Worm (Caenorhabditis elegans) whole organism, late embryonic: Measurements from ENCODE around the gene pgp-8.

ENCODE experiments used
- C08G9.2 ChIP-seq: sonication (generic microtip); optimal IDR thresholded peaks from 2 replicates; lab custom pipeline; 2016; ENCODE audit warnings: mild to moderate bottlenecking, missing genetic modification characterization, moderate library complexity, missing compliant biosample characterization
- F13H6.1 ChIP-seq: sonication (generic microtip); optimal IDR thresholded peaks from 2 replicates; lab custom pipeline; 2016; ENCODE audit warnings: missing genetic modification characterization, missing compliant biosample characterization
- K09A11.1 ChIP-seq: sonication (generic microtip); optimal IDR thresholded peaks from 2 replicates; lab custom pipeline; 2017; ENCODE audit warnings: antibody characterized with exemption, mild to moderate bottlenecking, missing genetic modification characterization, missing compliant biosample characterization; ENCODE audit not compliant: insufficient read depth
- Y22D7AL.16 ChIP-seq: sonication (generic microtip); optimal IDR thresholded peaks from 2 replicates; lab custom pipeline; 2016; ENCODE audit warnings: missing genetic modification characterization, missing compliant biosample characterization
- ahr-1 ChIP-seq: sonication (generic microtip); optimal IDR thresholded peaks from 2 replicates; lab custom pipeline; 2016; ENCODE audit warnings: missing genetic modification characterization, missing compliant biosample characterization
- ceh-18 ChIP-seq: sonication (generic microtip); optimal IDR thresholded peaks from 2 replicates; lab custom pipeline; 2016; ENCODE audit warnings: missing genetic modification characterization, missing compliant biosample characterization
- ceh-19 ChIP-seq: fragments of 200-800 bp; sonication (Bioruptor generic); optimal IDR thresholded peaks from 2 replicates; lab custom pipeline; 2018; ENCODE audit warnings: mild to moderate bottlenecking, missing genetic modification characterization, missing compliant biosample characterization
- ceh-2 ChIP-seq: sonication (generic microtip); optimal IDR thresholded peaks from 2 replicates; lab custom pipeline; 2016; ENCODE audit warnings: missing genotype, missing genetic modification characterization, missing compliant biosample characterization
- ceh-22 ChIP-seq: sonication (generic microtip); optimal IDR thresholded peaks from 2 replicates; lab custom pipeline; 2017; ENCODE audit warnings: missing biosample characterization, missing genetic modification characterization
- ceh-24 ChIP-seq: sonication (generic microtip); optimal IDR thresholded peaks from 2 replicates; lab custom pipeline; 2016; ENCODE audit warnings: mild to moderate bottlenecking, missing genetic modification characterization, missing compliant biosample characterization
- ceh-34 ChIP-seq: sonication (generic microtip); optimal IDR thresholded peaks from 2 replicates; lab custom pipeline; 2016; ENCODE audit warnings: mild to moderate bottlenecking, missing genetic modification characterization, missing compliant biosample characterization
- ceh-45 ChIP-seq: fragments of 200-800 bp; sonication (Bioruptor generic); IDR thresholded peaks from 2 replicates; pipeline ENCODE4 v1.3.6; 2022; ENCODE audit warnings: missing genetic modification reagents, missing genetic modification characterization, missing compliant biosample characterization
- ceh-48 ChIP-seq: sonication (generic microtip); optimal IDR thresholded peaks from 2 replicates; lab custom pipeline; 2016; ENCODE audit warnings: missing genetic modification characterization, inconsistent platforms, missing compliant biosample characterization
- dmd-4 ChIP-seq: sonication (generic microtip); optimal IDR thresholded peaks from 2 replicates; lab custom pipeline; 2016; ENCODE audit warnings: borderline replicate concordance, missing genetic modification characterization, missing compliant biosample characterization
- dve-1 ChIP-seq: sonication (generic microtip); optimal IDR thresholded peaks from 2 replicates; lab custom pipeline; 2017; ENCODE audit warnings: antibody characterized with exemption, mild to moderate bottlenecking, missing genetic modification characterization, missing compliant biosample characterization
- elt-4 ChIP-seq: sonication (generic microtip); optimal IDR thresholded peaks from 2 replicates; lab custom pipeline; 2016; ENCODE audit warnings: missing genetic modification characterization, missing compliant biosample characterization
- ets-4 ChIP-seq: sonication (generic microtip); optimal IDR thresholded peaks from 2 replicates; lab custom pipeline; 2016; ENCODE audit warnings: missing genetic modification characterization, missing compliant biosample characterization
- fkh-10 ChIP-seq: fragments of 150-350 bp; optimal IDR thresholded peaks from 2 replicates; lab custom pipeline; 2014; ENCODE audit warnings: missing biosample characterization, missing genetic modification reagents, missing genetic modification characterization
- fkh-6 ChIP-seq: sonication (generic microtip); optimal IDR thresholded peaks from 2 replicates; lab custom pipeline; 2016; ENCODE audit warnings: missing genetic modification characterization, missing compliant biosample characterization
- hlh-15 ChIP-seq: sonication (generic microtip); optimal IDR thresholded peaks from 2 replicates; lab custom pipeline; 2016; ENCODE audit warnings: missing genetic modification characterization, missing compliant biosample characterization
- hlh-30 ChIP-seq: sonication (generic microtip); optimal IDR thresholded peaks from 2 replicates; lab custom pipeline; 2017; ENCODE audit warnings: antibody characterized with exemption, missing genetic modification characterization, missing compliant biosample characterization; ENCODE audit not compliant: insufficient read depth
- lim-6 ChIP-seq: sonication (generic microtip); optimal IDR thresholded peaks from 2 replicates; lab custom pipeline; 2016; ENCODE audit warnings: missing genetic modification characterization, missing compliant biosample characterization
- nfya-1 ChIP-seq: sonication (generic microtip); optimal IDR thresholded peaks from 2 replicates; lab custom pipeline; 2017; ENCODE audit warnings: missing genetic modification characterization, mild to moderate bottlenecking, missing compliant biosample characterization, antibody characterized with exemption, moderate library complexity
- nhr-232 ChIP-seq: sonication (generic microtip); optimal IDR thresholded peaks from 2 replicates; lab custom pipeline; 2016; ENCODE audit warnings: missing genetic modification characterization, missing compliant biosample characterization
- npax-4 ChIP-seq: sonication (generic microtip); optimal IDR thresholded peaks from 2 replicates; lab custom pipeline; 2016; ENCODE audit warnings: missing genetic modification characterization, missing compliant biosample characterization
- odd-2 ChIP-seq: sonication (generic microtip); optimal IDR thresholded peaks from 2 replicates; lab custom pipeline; 2017; ENCODE audit warnings: antibody characterized with exemption, mild to moderate bottlenecking, missing genetic modification characterization, missing compliant biosample characterization
- pat-9 ChIP-seq: fragments of 200-800 bp; sonication (Bioruptor generic); optimal IDR thresholded peaks from 2 replicates; lab custom pipeline; 2018; ENCODE audit warnings: mild to moderate bottlenecking, missing genetic modification characterization, moderate library complexity, missing compliant biosample characterization
- pha-2 ChIP-seq: sonication (generic microtip); optimal IDR thresholded peaks from 2 replicates; lab custom pipeline; 2017; ENCODE audit warnings: mild to moderate bottlenecking, missing genetic modification characterization, missing compliant biosample characterization
- pha-4 ChIP-seq: fragments of 150-350 bp; optimal IDR thresholded peaks from 2 replicates; lab custom pipeline; 2018; ENCODE audit warnings: missing biosample characterization, missing genetic modification reagents, missing genetic modification characterization
- pqm-1 ChIP-seq: sonication (generic microtip); optimal IDR thresholded peaks from 2 replicates; lab custom pipeline; 2016; ENCODE audit warnings: missing genetic modification characterization, missing compliant biosample characterization
- ref-2 ChIP-seq: sonication (generic microtip); optimal IDR thresholded peaks from 2 replicates; lab custom pipeline; 2016; ENCODE audit warnings: missing genetic modification characterization, missing compliant biosample characterization
- sdc-2 ChIP-seq: sonication (generic microtip); optimal IDR thresholded peaks from 2 replicates; lab custom pipeline; 2016; ENCODE audit warnings: missing genotype, missing genetic modification characterization, missing compliant biosample characterization
- syd-9 ChIP-seq: sonication (generic microtip); optimal IDR thresholded peaks from 2 replicates; lab custom pipeline; 2016; ENCODE audit warnings: mild to moderate bottlenecking, missing genetic modification characterization, moderate library complexity, missing compliant biosample characterization
- tbx-2 ChIP-seq: sonication (generic microtip); optimal IDR thresholded peaks from 2 replicates; lab custom pipeline; 2016; ENCODE audit warnings: missing genetic modification characterization, missing compliant biosample characterization
- unc-3 ChIP-seq, 2 experiments: fragments of 200-800 bp in 1 of 2; sonication (Bioruptor generic) in 1 of 2; sonication (generic microtip) in 1 of 2; conservative IDR thresholded peaks in 1 of 2; optimal IDR thresholded peaks in 1 of 2; 2 replicates each; pipeline versions ENCODE4 v1.3.6 to Lab custom; 2016 to 2022; ENCODE audit warnings: missing compliant biosample characterization in 2 of 2, missing genetic modification characterization in 2 of 2, missing genetic modification reagents in 1 of 2
- unc-42 ChIP-seq: sonication (generic microtip); optimal IDR thresholded peaks from 2 replicates; lab custom pipeline; 2016; ENCODE audit warnings: missing genotype, missing genetic modification characterization, missing compliant biosample characterization
- unc-86 ChIP-seq: sonication (generic microtip); optimal IDR thresholded peaks from 2 replicates; lab custom pipeline; 2016; ENCODE audit warnings: missing genetic modification characterization, missing compliant biosample characterization
- ztf-16 ChIP-seq: sonication (generic microtip); optimal IDR thresholded peaks from 2 replicates; lab custom pipeline; 2017; ENCODE audit warnings: missing genetic modification characterization, missing compliant biosample characterization

The pgp-8 gene

ce11 chrX:10862582-10862981, 1.6 kb downstream of the pgp-8 start:
- TF ChIP-seq Y22D7AL.16 (tag; lab: Kevin White, UChicago) (no peak), ceh-2 (no peak), ceh-18 (tag; lab: Kevin White, UChicago) (no peak), ceh-24 (tag; lab: Kevin White, UChicago) (no peak), dve-1 (tag; lab: Kevin White, UChicago) (no peak), fkh-10 (GFP tag; lab: Kevin White, UChicago) (no peak), pqm-1 (no peak), ceh-22 (tag; lab: Kevin White, UChicago) (no peak), pha-2 (tag; lab: Kevin White, UChicago) (no peak), ztf-16 (tag; lab: Kevin White, UChicago) (no peak), pat-9 (tag; lab: Kevin White, UChicago) (no peak), pha-4 (tag; lab: Kevin White, UChicago) (no peak), hlh-15 (tag; lab: Kevin White, UChicago) (no peak), elt-4 (tag; lab: Kevin White, UChicago) (no peak), fkh-6 (no peak), unc-42 (tag; lab: Kevin White, UChicago) (no peak), dmd-4 (tag; lab: Kevin White, UChicago) (no peak)
- TF ChIP-seq, all 69 proteins: peak for 0

ce11 chrX:10861673-10862072, 2.5 kb downstream of the pgp-8 start:
- TF ChIP-seq syd-9 (tag; lab: Kevin White, UChicago) = no peak
- no peak for TF ChIP-seq ceh-45 (GFP tag; lab: Robert Waterston, UW)
- no peak for TF ChIP-seq npax-4 (tag; lab: Kevin White, UChicago)
- no peak for TF ChIP-seq C08G9.2 (tag; lab: Kevin White, UChicago)
- TF ChIP-seq ets-4 (tag; lab: Kevin White, UChicago) = no peak
- TF ChIP-seq elt-4 (tag; lab: Kevin White, UChicago) = no peak
- TF ChIP-seq ceh-2 = no peak
- TF ChIP-seq ceh-19 = no peak
- no peak for TF ChIP-seq nfya-1 (tag; lab: Kevin White, UChicago)
- TF ChIP-seq ref-2 (tag; lab: Kevin White, UChicago) = no peak
- no peak for TF ChIP-seq dmd-4 (tag; lab: Kevin White, UChicago)
- TF ChIP-seq hlh-30 (tag; lab: Kevin White, UChicago) = no peak
- TF ChIP-seq ceh-18 (tag; lab: Kevin White, UChicago) = no peak
- no peak for TF ChIP-seq nhr-232 (tag; lab: Kevin White, UChicago)
- TF ChIP-seq pat-9 (tag; lab: Kevin White, UChicago) = no peak
- no peak for TF ChIP-seq ceh-34 (tag; lab: Kevin White, UChicago)
- no peak for TF ChIP-seq odd-2

- no peak for TF ChIP-seq sdc-2 (tag; lab: Kevin White, UChicago)
- TF ChIP-seq K09A11.1 (tag; lab: Kevin White, UChicago) = no peak
- peak; percentile 13 for TF ChIP-seq ahr-1
- no peak for TF ChIP-seq ref-2 (tag; lab: Kevin White, UChicago)
These were observed 4.6 kb downstream of the pgp-8 start for ce11 chrX:10859622-10860021.

- no peak for TF ChIP-seq ceh-34 (tag; lab: Kevin White, UChicago)
- TF ChIP-seq unc-3 (GFP tag; conservative IDR thresholded peaks at IDR 0.05; lab: Robert Waterston, UW) = no peak
- TF ChIP-seq unc-3 (tag; optimal IDR thresholded peaks at IDR 0.05; lab: Kevin White, UChicago) = no peak
- no peak for TF ChIP-seq lim-6
- no peak for TF ChIP-seq nhr-232 (tag; lab: Kevin White, UChicago)
- TF ChIP-seq tbx-2 (tag; lab: Kevin White, UChicago) = no peak
- no peak for TF ChIP-seq ceh-48 (tag; lab: Kevin White, UChicago)
- TF ChIP-seq F13H6.1 (tag; lab: Kevin White, UChicago) = no peak
- no peak for TF ChIP-seq elt-4 (tag; lab: Kevin White, UChicago)
- no peak for TF ChIP-seq pha-4 (tag; lab: Kevin White, UChicago)
- TF ChIP-seq unc-86 (tag; lab: Kevin White, UChicago) = no peak
These were observed 5.0 kb downstream of the pgp-8 start, which contains the start of gene pgp-5 for ce11 chrX:10859211-10859610. Gene pgp-5, minus strand, starts transcription at chrX:10859297.
